Worm (Caenorhabditis elegans): ENCODE measurements around the gene srw-35.

ce11 chrV:16455065-16455464 is 17.2 kb upstream of the srw-35 start, which contains the start of gene str-14:
- no peak for TF ChIP-seq unc-62 (GFP tag; optimal IDR thresholded peaks at IDR 0.05)
- no peak for TF ChIP-seq ceh-9 (tag; optimal IDR thresholded peaks at IDR 0.05)
- no peak for TF ChIP-seq lin-15B (tag; optimal IDR thresholded peaks at IDR 0.05)
- TF ChIP-seq egl-27 (tag; optimal IDR thresholded peaks at IDR 0.05): no peak
- no peak for TF ChIP-seq lin-39 (tag; optimal IDR thresholded peaks at IDR 0.05)
- TF ChIP-seq elt-2 (tag; optimal IDR thresholded peaks at IDR 0.05): no peak
- TF ChIP-seq ama-1 (optimal IDR thresholded peaks at IDR 0.05): no peak
- TF ChIP-seq unc-39 (tag; optimal IDR thresholded peaks at IDR 0.05): no peak
- no peak for TF ChIP-seq ceh-28 (tag; optimal IDR thresholded peaks at IDR 0.05)
- no peak for TF ChIP-seq nfya-1 (tag; optimal IDR thresholded peaks at IDR 0.05; ENCODE audit: insufficient read depth)
- TF ChIP-seq nhr-28 (tag; optimal IDR thresholded peaks at IDR 0.05): no peak
- TF ChIP-seq pha-4 (tag; optimal IDR thresholded peaks at IDR 0.05): no peak
- TF ChIP-seq mdl-1 (tag; optimal IDR thresholded peaks at IDR 0.05): no peak

Measured in whole organism, L3 larva.